Worm (Caenorhabditis elegans): ENCODE data around the gene gln-2.

DNA sequence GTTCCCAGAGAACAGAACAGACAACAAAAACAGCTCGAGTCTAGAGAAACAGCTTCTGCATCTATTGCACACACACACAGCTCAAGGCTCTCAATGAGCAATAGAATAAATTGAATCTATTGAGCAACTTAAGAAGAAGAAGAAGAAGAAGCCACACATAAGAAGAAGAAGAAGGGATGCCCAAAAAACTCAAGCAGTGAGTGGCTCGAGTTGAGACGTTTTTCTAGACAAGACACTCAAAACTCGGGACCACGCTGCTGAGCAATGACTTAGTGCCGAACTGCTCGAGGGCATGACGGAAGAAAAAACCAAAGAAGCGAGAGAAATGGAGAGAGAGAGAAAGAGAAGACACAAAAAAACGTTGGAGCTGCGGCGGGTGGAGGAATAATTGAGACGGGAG is 39.3 kb downstream of the gln-2 start:
- no peak for TF ChIP-seq hlh-12 (tag; optimal IDR thresholded peaks at IDR 0.05)
- TF ChIP-seq snpc-4 (GFP tag; optimal IDR thresholded peaks at IDR 0.05): no peak
- TF ChIP-seq snpc-4 (tag; optimal IDR thresholded peaks at IDR 0.05): no peak
